Fruit fly (Drosophila melanogaster) whole organism: ENCODE measurements around the gene Mettl14.

ENCODE experiments used
- EcR ChIP-seq, 2 experiments: fragments of >200 bp; optimal IDR thresholded peaks; 2 replicates each; lab custom pipeline; 2017; ENCODE audit warnings: missing biosample characterization in 2 of 2, missing genetic modification characterization in 2 of 2, missing genetic modification reagents in 2 of 2
- pan ChIP-seq: fragments of >200 bp; optimal IDR thresholded peaks from 2 replicates; lab custom pipeline; 2017
- psq ChIP-seq: fragments of >200 bp; optimal IDR thresholded peaks from 2 replicates; lab custom pipeline; 2017

- TF ChIP-seq psq (lab: Kevin White, UChicago) = no peak
- no peak for TF ChIP-seq pan (lab: Kevin White, UChicago)
- no peak for TF ChIP-seq EcR (GFP tag; optimal IDR thresholded peaks at IDR 0.05; lab: Kevin White, UChicago)
Observed at dm6 chr2L:8351333-8351732, 43.1 kb downstream of the Mettl14 start.
